Fruit fly (Drosophila melanogaster) whole organism, pupa: ENCODE data around the gene Sidpn.

Experiments
- CG32121 ChIP-seq: fragments of 200-800 bp; sonication (Bioruptor generic); IDR thresholded peaks from 2 replicates; pipeline ENCODE4 v1.3.6; 2022; ENCODE audit warnings: missing biosample characterization, missing genetic modification characterization
- CG34367 ChIP-seq: fragments of 200-800 bp; sonication (Bioruptor generic); optimal IDR thresholded peaks from 2 replicates; lab custom pipeline; 2018; ENCODE audit warnings: missing biosample characterization, mild to moderate bottlenecking, missing genetic modification characterization
- CG9948 ChIP-seq: fragments of 200-800 bp; sonication (Bioruptor generic); optimal IDR thresholded peaks from 2 replicates; lab custom pipeline; 2018; ENCODE audit warnings: missing biosample characterization, mild to moderate bottlenecking, missing genetic modification characterization, moderate library complexity
- D1 ChIP-seq: fragments of 200-800 bp; sonication (Bioruptor generic); optimal IDR thresholded peaks from 2 replicates; lab custom pipeline; 2018; ENCODE audit warnings: missing biosample characterization, mild to moderate bottlenecking, missing genetic modification characterization, moderate library complexity
- EcR ChIP-seq: fragments of 200-800 bp; sonication (Bioruptor generic); optimal IDR thresholded peaks from 3 replicates; lab custom pipeline; 2019; ENCODE audit warnings: missing biosample characterization, missing genetic modification characterization, mild to moderate bottlenecking, moderate library complexity, missing genetic modification reagents
- Pif1B ChIP-seq: fragments of 200-800 bp; sonication (Bioruptor generic); optimal IDR thresholded peaks from 3 replicates; lab custom pipeline; 2016; ENCODE audit warnings: missing biosample characterization, missing genetic modification characterization
- rn ChIP-seq: fragments of 200-800 bp; sonication (Bioruptor generic); IDR thresholded peaks from 2 replicates; pipeline ENCODE4 v1.3.6; 2022; ENCODE audit warnings: missing biosample characterization, missing genetic modification characterization

DNA sequence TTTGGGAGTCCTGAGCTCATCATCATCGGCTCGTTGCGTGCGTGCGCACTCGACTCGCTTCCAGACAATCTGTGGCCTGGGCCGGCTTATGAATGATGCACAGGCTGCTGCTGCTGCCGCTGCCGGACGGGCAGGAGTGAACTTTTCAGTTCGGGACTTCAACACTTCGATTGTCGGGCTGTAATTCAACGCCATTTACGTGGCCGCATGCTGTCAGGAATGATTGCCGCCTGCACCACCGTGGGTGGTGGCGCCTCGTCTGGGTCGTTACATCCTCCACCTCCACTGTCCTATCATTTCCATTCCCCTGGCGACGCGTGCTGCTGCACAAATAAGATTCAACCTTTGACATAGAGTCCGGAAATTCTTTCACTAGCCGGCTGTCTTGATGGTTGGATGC, 17.5 kb upstream of the Sidpn start:
- TF ChIP-seq CG9948: no peak
- no peak for TF ChIP-seq rn
- no peak for TF ChIP-seq EcR (GFP tag; lab: Kevin White, UChicago)
- no peak for TF ChIP-seq D1 (tag; lab: Kevin White, UChicago)
- no peak for TF ChIP-seq Pif1B (GFP tag; lab: Kevin White, UChicago)
- TF ChIP-seq CG34367 (tag; lab: Kevin White, UChicago): no peak
- TF ChIP-seq CG32121 (GFP tag; lab: Robert Waterston, UW): no peak
